Worm (Caenorhabditis elegans) whole organism, L2 larva: Measurements from ENCODE around the gene T25B9.1.

Source experiments
- C34F6.9 ChIP-seq: fragments of 150-350 bp; optimal IDR thresholded peaks from 2 replicates; lab custom pipeline; 2014; ENCODE audit warnings: missing biosample characterization, missing genetic modification characterization
- egl-27 ChIP-seq: sonication (generic microtip); optimal IDR thresholded peaks from 3 replicates; lab custom pipeline; 2017; ENCODE audit warnings: missing biosample characterization, missing genetic modification reagents, missing genetic modification characterization
- elt-1 ChIP-seq: fragments of 150-350 bp; optimal IDR thresholded peaks from 2 replicates; lab custom pipeline; 2014; ENCODE audit warnings: missing biosample characterization, missing genetic modification characterization
- gmeb-1 ChIP-seq: fragments of 150-350 bp; optimal IDR thresholded peaks from 2 replicates; lab custom pipeline; 2014; ENCODE audit warnings: missing biosample characterization, missing genetic modification characterization
- nhr-77 ChIP-seq: fragments of 150-350 bp; optimal IDR thresholded peaks from 2 replicates; lab custom pipeline; 2014; ENCODE audit warnings: missing biosample characterization, missing genetic modification characterization
- ztf-4 ChIP-seq: fragments of 150-350 bp; optimal IDR thresholded peaks from 2 replicates; lab custom pipeline; 2014; ENCODE audit warnings: missing biosample characterization, missing genetic modification characterization

ce11 chrIV:10745332-10745731 is 4.6 kb downstream of the T25B9.1 start:
- TF ChIP-seq nhr-77 (no peak), ztf-4 (tag; lab: Kevin White, UChicago) (no peak), C34F6.9 (tag; lab: Kevin White, UChicago) (no peak), gmeb-1 (tag; lab: Kevin White, UChicago) (no peak), elt-1 (tag; lab: Kevin White, UChicago) (no peak), egl-27 (tag; lab: Kevin White, UChicago) (no peak)
